Worm (Caenorhabditis elegans): Measurements from ENCODE around the gene F08F8.7.

F08F8.7 gene

DNA sequence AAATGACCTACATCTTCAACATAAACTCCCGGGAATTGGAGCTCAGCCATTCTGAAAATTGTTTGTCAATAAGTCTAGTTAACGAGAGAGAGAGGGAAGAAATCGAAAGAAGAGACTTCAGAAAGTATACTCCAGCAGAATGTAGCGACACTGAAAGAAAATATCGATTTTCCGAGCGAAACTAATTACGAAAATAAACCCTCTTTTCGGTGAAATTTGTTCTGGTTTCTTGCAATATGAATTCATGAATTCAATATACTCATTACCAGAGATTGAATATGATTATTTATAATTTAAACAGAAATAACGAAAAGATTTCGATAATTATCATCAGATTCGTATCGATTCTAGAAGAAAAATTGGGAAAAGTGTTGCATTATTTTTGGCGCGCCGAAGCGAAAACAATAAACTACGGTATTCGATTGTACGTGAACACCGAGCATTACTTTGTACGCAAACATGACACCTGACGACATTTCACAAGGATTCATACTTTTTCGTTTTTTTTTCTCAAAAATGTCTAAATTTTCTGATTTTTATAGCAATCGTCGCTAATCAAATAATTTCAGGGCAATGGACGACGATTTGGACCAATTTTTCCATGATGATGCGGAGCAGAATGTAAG is 34.7 kb upstream of the F08F8.7 start, which contains the start of the genes hmg-4 and T20B12.3 (continued):
- TF ChIP-seq rec-8 (tag; optimal IDR thresholded peaks at IDR 0.05), result no peak
- peak; percentile 70 for TF ChIP-seq dpl-1 (GFP tag; optimal IDR thresholded peaks at IDR 0.05)
- no peak for TF ChIP-seq mcd-1 (GFP tag; IDR thresholded peaks at IDR 0.05)

DNA sequence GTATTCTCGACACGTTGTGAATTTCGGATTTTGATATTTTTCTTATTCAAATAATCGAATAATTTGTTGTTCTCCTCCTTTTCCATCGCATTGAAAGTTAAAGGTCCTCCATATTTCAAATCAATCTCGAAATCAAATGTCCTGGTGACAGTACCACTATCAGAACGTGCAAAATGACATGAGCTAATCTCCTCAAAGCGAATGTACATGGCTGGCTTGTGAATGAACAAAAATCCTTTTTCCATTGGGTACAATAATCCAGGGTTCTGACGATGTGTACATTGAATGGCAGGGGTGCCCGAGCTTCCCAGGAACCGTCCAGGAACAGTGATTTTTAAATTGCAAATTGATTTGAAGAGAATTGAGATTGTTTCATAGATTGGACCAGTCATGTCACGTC is 33.2 kb upstream of the F08F8.7 start:
- TF ChIP-seq nfya-2 (GFP tag; IDR thresholded peaks at IDR 0.05) (no peak), Y53F4B.3 (GFP tag; IDR thresholded peaks at IDR 0.05) (no peak), lin-26 (GFP tag; IDR thresholded peaks at IDR 0.05) (no peak), ceh-27 (GFP tag; optimal IDR thresholded peaks at IDR 0.05) (no peak), K11D2.4 (GFP tag; IDR thresholded peaks at IDR 0.05) (no peak), nhr-179 (tag; optimal IDR thresholded peaks at IDR 0.05) (no peak), lsl-1 (GFP tag; optimal IDR thresholded peaks at IDR 0.05) (no peak), lin-54 (GFP tag; optimal IDR thresholded peaks at IDR 0.05) (no peak), unc-130 (GFP tag; optimal IDR thresholded peaks at IDR 0.05) (no peak)

DNA sequence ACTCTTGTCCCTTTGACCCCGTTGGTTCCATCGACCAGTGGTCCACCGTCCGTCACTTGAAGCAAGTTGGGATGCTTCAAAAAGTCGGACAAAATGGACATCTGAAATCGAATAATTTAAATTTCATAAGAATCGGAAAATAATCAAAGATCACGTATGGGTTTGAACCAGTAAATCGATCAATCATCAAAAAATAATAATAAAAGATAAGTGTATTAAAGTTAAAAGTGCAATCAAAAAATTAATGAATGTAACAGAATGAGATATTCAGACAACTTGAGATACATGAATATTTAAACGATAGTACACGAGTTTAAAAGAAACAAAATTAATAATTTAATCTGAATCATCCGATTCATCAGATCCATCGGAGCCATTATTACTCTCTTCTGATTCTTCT is 32.0 kb upstream of the F08F8.7 start, which contains the start of gene T20B12.7:
Gene T20B12.7, minus strand, starts transcription at position 101 of the 400 bp plus-strand sequence.
- no peak for TF ChIP-seq pha-4 (tag; optimal IDR thresholded peaks at IDR 0.05)
- peak; percentile 60 for TF ChIP-seq tbp1 (GFP tag; optimal IDR thresholded peaks at IDR 0.05)
- no peak for TF ChIP-seq hmg-1.2 (GFP tag; IDR thresholded peaks at IDR 0.05)
- TF ChIP-seq pbrm-1 (GFP tag; IDR thresholded peaks at IDR 0.05), result 0 out of 2 replicates have a peak, but pooled peaks have one; percentile 8

DNA sequence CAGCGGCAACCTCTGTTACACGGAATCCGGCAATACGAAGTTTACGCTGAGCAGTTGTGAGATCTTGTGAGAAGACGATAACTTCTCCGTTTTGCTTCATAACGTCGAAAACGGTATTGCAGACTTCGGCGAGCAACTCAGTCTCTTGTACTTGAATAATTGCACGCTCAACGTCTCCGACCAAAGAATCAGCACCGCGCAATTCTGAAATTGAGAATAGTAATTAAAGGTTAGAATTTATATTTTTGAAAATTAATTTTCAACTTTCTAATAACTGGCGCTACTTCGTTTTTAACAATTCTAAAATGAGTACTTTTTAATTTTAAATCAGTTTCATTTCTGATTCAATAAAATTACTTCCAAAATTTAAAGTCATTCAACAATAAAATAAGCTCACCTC is 31.6 kb upstream of the F08F8.7 start:
- TF ChIP-seq attf-6 (GFP tag; IDR thresholded peaks at IDR 0.05) (no peak), hsf-1 (GFP tag; IDR thresholded peaks at IDR 0.05) (0 out of 2 replicates have a peak, but pooled peaks have one; percentile 36)

DNA sequence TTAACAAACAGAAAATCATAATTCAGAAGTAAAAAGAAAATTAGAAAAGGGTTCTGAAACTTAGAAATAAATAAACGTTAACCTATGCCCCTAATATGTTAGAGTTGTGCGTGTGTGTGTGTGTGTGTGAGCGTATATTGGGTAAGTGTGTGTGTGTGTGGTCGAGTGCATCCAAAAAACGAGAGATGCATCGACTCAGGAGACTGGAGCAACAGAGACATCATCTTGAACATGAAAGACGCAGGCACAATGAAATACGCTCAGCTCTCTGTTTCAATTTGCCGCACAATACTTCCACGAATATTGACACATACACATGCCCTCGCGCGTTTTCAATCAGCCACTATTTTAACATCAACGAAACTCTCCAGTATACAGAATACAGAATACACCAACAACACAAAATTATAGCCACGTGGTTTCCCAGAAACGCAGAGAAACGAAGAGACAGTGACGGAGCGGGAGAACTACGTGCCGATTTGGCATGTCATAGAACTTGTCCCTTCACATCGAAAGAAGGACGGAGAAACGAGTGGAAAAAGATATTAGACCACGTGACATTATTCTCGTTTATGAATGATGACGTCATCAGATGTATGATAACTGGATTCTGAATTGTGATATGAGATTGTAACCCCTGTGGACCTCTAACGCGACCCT is 29.3 kb upstream of the F08F8.7 start:
- TF ChIP-seq tlf-1 (GFP tag; optimal IDR thresholded peaks at IDR 0.05) (peak; percentile 60), K12H6.12 (tag; optimal IDR thresholded peaks at IDR 0.05) (no peak), madf-10 (tag; optimal IDR thresholded peaks at IDR 0.05) (peak; percentile 69), xnd-1 (tag; optimal IDR thresholded peaks at IDR 0.05) (no peak), somi-1 (GFP tag; optimal IDR thresholded peaks at IDR 0.05) (peak; percentile 70), sdz-38 (tag; optimal IDR thresholded peaks at IDR 0.05) (no peak), K11D2.4 (GFP tag; IDR thresholded peaks at IDR 0.05) (peak; percentile 63; the same call in 1 of the 2 replicates), attf-5 (GFP tag; optimal IDR thresholded peaks at IDR 0.05) (peak; percentile 69), Y79H2A.3 (GFP tag; conservative IDR thresholded peaks at IDR 0.05) (no peak), let-607 (tag; optimal IDR thresholded peaks at IDR 0.05) (peak; percentile 76 to 84), tbx-9 (tag; optimal IDR thresholded peaks at IDR 0.05; ENCODE audit: borderline replicate concordance) (no peak), lin-40 (tag; optimal IDR thresholded peaks at IDR 0.05) (peak; percentile 79), die-1 (tag; optimal IDR thresholded peaks at IDR 0.05) (peak; percentile 33), tbp1 (GFP tag; optimal IDR thresholded peaks at IDR 0.05) (peak; percentile 63), zfh-2 (GFP tag; conservative IDR thresholded peaks at IDR 0.05) (no peak), ets-4 (GFP tag; optimal IDR thresholded peaks at IDR 0.05) (peak; percentile 15), chd-7 (tag; optimal IDR thresholded peaks at IDR 0.05) (peak; percentile 80), mcd-1 (GFP tag; IDR thresholded peaks at IDR 0.05) (peak; percentile 48; the same call in 1 of the 2 replicates), F22D6.2 (tag; optimal IDR thresholded peaks at IDR 0.05) (peak; percentile 3), lsy-27 (tag; optimal IDR thresholded peaks at IDR 0.05; ENCODE audit: borderline replicate concordance, insufficient read depth) (no peak), snpc-4 (GFP tag; optimal IDR thresholded peaks at IDR 0.05) (no peak), snpc-4 (tag; optimal IDR thresholded peaks at IDR 0.05) (peak in 3 of 4 experiments; percentile 3 to 48 (median 21)), F33H1.4 (GFP tag; IDR thresholded peaks at IDR 0.05) (0 out of 2 replicates have a peak, but pooled peaks have one; percentile 14), ztf-18 (tag; optimal IDR thresholded peaks at IDR 0.05) (peak; percentile 19), pha-4 (tag; optimal IDR thresholded peaks at IDR 0.05) (no peak)

Data from whole organism, young adult.